Fruit fly (Drosophila melanogaster): ENCODE measurements around the gene CG13042.

CG13042 gene

dm6 chr3L:16339463-16339862 is 31.2 kb upstream of the CG13042 start (continued):
- TF ChIP-seq Ets65A (GFP tag) = peak; percentile 57
- TF ChIP-seq Ets97D (GFP tag; optimal IDR thresholded peaks at IDR 0.05) = no peak
- TF ChIP-seq hkb (optimal IDR thresholded peaks at IDR 0.05) = no peak
- TF ChIP-seq hkb (GFP tag; IDR thresholded peaks at IDR 0.05) = peak; percentile 53
- no peak for TF ChIP-seq chinmo (GFP tag; IDR thresholded peaks at IDR 0.05; ENCODE audit: partially characterized antibody)
- TF ChIP-seq Oli (tag; optimal IDR thresholded peaks at IDR 0.05) = peak; percentile 9
- no peak for TF ChIP-seq CG31388 (GFP tag; optimal IDR thresholded peaks at IDR 0.05)
- no peak for TF ChIP-seq CG3838 (GFP tag; optimal IDR thresholded peaks at IDR 0.05)
- no peak for TF ChIP-seq CG15011 (GFP tag; optimal IDR thresholded peaks at IDR 0.05)
- no peak for TF ChIP-seq dan (GFP tag; IDR thresholded peaks at IDR 0.05)
- TF ChIP-seq klu (GFP tag; IDR thresholded peaks at IDR 0.05) = no peak
- TF ChIP-seq Sox100B (GFP tag; optimal IDR thresholded peaks at IDR 0.05) = no peak
- no peak for TF ChIP-seq grau (tag; optimal IDR thresholded peaks at IDR 0.05)
- no peak for TF ChIP-seq Myb (GFP tag; optimal IDR thresholded peaks at IDR 0.05)
- no peak for TF ChIP-seq Kr (GFP tag; optimal IDR thresholded peaks at IDR 0.05)
- peak; percentile 0 for TF ChIP-seq fd96Cb (tag; optimal IDR thresholded peaks at IDR 0.05)
- peak; percentile 40 for TF ChIP-seq CG17359 (tag; optimal IDR thresholded peaks at IDR 0.05)
- peak; percentile 42; the same call in 1 of the 2 replicates for TF ChIP-seq CG31441 (GFP tag; IDR thresholded peaks at IDR 0.05)
- peak; percentile 18 for TF ChIP-seq phol (tag; optimal IDR thresholded peaks at IDR 0.05)
- no peak for TF ChIP-seq CG6854 (GFP tag; optimal IDR thresholded peaks at IDR 0.05)
- no peak for TF ChIP-seq CG15479 (GFP tag; optimal IDR thresholded peaks at IDR 0.05)
- TF ChIP-seq CG5245 (GFP tag; optimal IDR thresholded peaks at IDR 0.05) = no peak
- no peak for TF ChIP-seq cato (GFP tag; optimal IDR thresholded peaks at IDR 0.05; ENCODE audit: borderline replicate concordance)
- no peak for TF ChIP-seq CG11085 (GFP tag; IDR thresholded peaks at IDR 0.05)
- TF ChIP-seq CG15269 (tag; optimal IDR thresholded peaks at IDR 0.05) = peak; percentile 17
- no peak for TF ChIP-seq CG1832 (GFP tag; optimal IDR thresholded peaks at IDR 0.05)

- TF ChIP-seq pan (optimal IDR thresholded peaks at IDR 0.05) (no peak), pan (GFP tag; optimal IDR thresholded peaks at IDR 0.05 in 1 of 2, IDR thresholded peaks at IDR 0.05 in 1 of 2) (peak in 1 of 2 experiments; percentile 14), Blimp-1 (GFP tag; optimal IDR thresholded peaks at IDR 0.05) (peak; percentile 8), CG10274 (GFP tag; optimal IDR thresholded peaks at IDR 0.05) (no peak), CG12769 (tag; optimal IDR thresholded peaks at IDR 0.05) (peak; percentile 8)
Measured at dm6 chr3L:16338703-16339102, 30.4 kb upstream of the CG13042 start, which contains the start of gene CG4998. Gene CG4998 (plus strand): TSS chr3L:16339003.

- no peak for TF ChIP-seq sug (tag; optimal IDR thresholded peaks at IDR 0.05)
- TF ChIP-seq tin (GFP tag; optimal IDR thresholded peaks at IDR 0.05) = no peak
- TF ChIP-seq CG8089 (GFP tag; optimal IDR thresholded peaks at IDR 0.05) = no peak
- TF ChIP-seq CG16779 (GFP tag; IDR thresholded peaks at IDR 0.05) = no peak
- no peak for TF ChIP-seq Aef1 (GFP tag; IDR thresholded peaks at IDR 0.05)
- no peak for TF ChIP-seq CHES-1-like (GFP tag; optimal IDR thresholded peaks at IDR 0.05)
- no peak for TF ChIP-seq lov (optimal IDR thresholded peaks at IDR 0.05)
- no peak for TF ChIP-seq lov (GFP tag; IDR thresholded peaks at IDR 0.05)
- TF ChIP-seq h (optimal IDR thresholded peaks at IDR 0.05) = no peak
- peak; percentile 2 for TF ChIP-seq Ets65A (GFP tag)
- TF ChIP-seq Trl (optimal IDR thresholded peaks at IDR 0.05) = no peak
- TF ChIP-seq Trl (GFP tag; optimal IDR thresholded peaks at IDR 0.05) = no peak
- peak; percentile 63 for TF ChIP-seq Blimp-1 (GFP tag; optimal IDR thresholded peaks at IDR 0.05)
- TF ChIP-seq Dref (GFP tag; IDR thresholded peaks at IDR 0.05) = no peak
- TF ChIP-seq mld (GFP tag; IDR thresholded peaks at IDR 0.05; ENCODE audit: partially characterized antibody) = no peak
- no peak for TF ChIP-seq ttk (GFP tag; IDR thresholded peaks at IDR 0.05)
- TF ChIP-seq Doc3 (GFP tag; IDR thresholded peaks at IDR 0.05; ENCODE audit: partially characterized antibody) = no peak
- peak; percentile 71; the same call in 1 of the 4 replicates for TF ChIP-seq chinmo (GFP tag; IDR thresholded peaks at IDR 0.05; ENCODE audit: partially characterized antibody)
- no peak for TF ChIP-seq tio (GFP tag; optimal IDR thresholded peaks at IDR 0.05)
- TF ChIP-seq cwo (GFP tag; optimal IDR thresholded peaks at IDR 0.05) = no peak
- no peak for TF ChIP-seq CG3065 (GFP tag; optimal IDR thresholded peaks at IDR 0.05)
- TF ChIP-seq CG6175 (GFP tag; IDR thresholded peaks at IDR 0.05) = 0 out of 3 replicates have a peak, but pooled peaks have one; percentile 25
- TF ChIP-seq CG12769 (tag; optimal IDR thresholded peaks at IDR 0.05) = peak; percentile 68
- TF ChIP-seq Med (GFP tag) = peak; percentile 20
Measured at dm6 chr3L:16337739-16338138, 29.5 kb upstream of the CG13042 start.
